Worm (Caenorhabditis elegans) whole organism, L1 larva: Measurements from ENCODE around the gene srg-45.

Experiments used
- C04F5.9 ChIP-seq: sonication (generic microtip); optimal IDR thresholded peaks from 2 replicates; lab custom pipeline; 2016; ENCODE audit warnings: missing genetic modification characterization, missing compliant biosample characterization
- C34B4.2 ChIP-seq: sonication (generic microtip); optimal IDR thresholded peaks from 2 replicates; lab custom pipeline; 2017; ENCODE audit warnings: mild to moderate bottlenecking, missing genetic modification characterization, missing compliant biosample characterization
- Y116A8C.19 ChIP-seq: sonication (generic microtip); optimal IDR thresholded peaks from 2 replicates; lab custom pipeline; 2016; ENCODE audit warnings: missing compliant biosample characterization, missing genetic modification characterization, borderline replicate concordance
- alr-1 ChIP-seq: fragments of 200-800 bp; sonication (Bioruptor generic); optimal IDR thresholded peaks from 2 replicates; lab custom pipeline; 2018; ENCODE audit warnings: borderline replicate concordance, mild to moderate bottlenecking, missing genetic modification characterization, missing compliant biosample characterization
- aly-2 ChIP-seq: fragments of 150-350 bp; optimal IDR thresholded peaks from 2 replicates; lab custom pipeline; 2014; ENCODE audit warnings: missing biosample characterization, missing genetic modification characterization
- ama-1 ChIP-seq: fragments of 150-350 bp; optimal IDR thresholded peaks from 2 replicates; lab custom pipeline; 2014
- efl-1 ChIP-seq, 4 experiments: fragments of 150-350 bp; optimal IDR thresholded peaks in 3 of 4; peaks in 1 of 4; 1 replicate in 1 of 4; 2 replicates in 3 of 4; lab custom pipeline; 2014; ENCODE audit warnings: missing biosample characterization in 2 of 4, missing genetic modification characterization in 2 of 4, missing genetic modification reagents in 2 of 4
- efl-3 ChIP-seq: fragments of 200-800 bp; sonication (Bioruptor generic); optimal IDR thresholded peaks from 2 replicates; lab custom pipeline; 2018; ENCODE audit warnings: mild to moderate bottlenecking, missing genetic modification characterization, missing compliant biosample characterization
- egl-13 ChIP-seq: sonication (generic microtip); optimal IDR thresholded peaks from 2 replicates; lab custom pipeline; 2016; ENCODE audit warnings: missing genotype, missing genetic modification reagents, missing genetic modification characterization, missing compliant biosample characterization
- egl-27 ChIP-seq, 2 experiments: fragments of 150-350 bp in 1 of 2; sonication (generic microtip); optimal IDR thresholded peaks; 3 replicates each; lab custom pipeline; 2017 to 2018; ENCODE audit warnings: missing biosample characterization in 2 of 2, missing genetic modification characterization in 2 of 2, missing genetic modification reagents in 2 of 2
- fkh-10 ChIP-seq: sonication (generic microtip); optimal IDR thresholded peaks from 2 replicates; lab custom pipeline; 2017; ENCODE audit warnings: missing biosample characterization, missing genetic modification reagents, missing genetic modification characterization
- fkh-4 ChIP-seq: sonication (generic microtip); optimal IDR thresholded peaks from 2 replicates; lab custom pipeline; 2016; ENCODE audit warnings: missing compliant biosample characterization, missing genetic modification characterization, borderline replicate concordance
- fkh-8 ChIP-seq: sonication (generic microtip); optimal IDR thresholded peaks from 2 replicates; lab custom pipeline; 2016; ENCODE audit warnings: mild to moderate bottlenecking, missing genetic modification characterization, missing compliant biosample characterization
- fos-1 ChIP-seq: fragments of 150-350 bp; optimal IDR thresholded peaks from 2 replicates; lab custom pipeline; 2014; ENCODE audit warnings: missing biosample characterization, missing genetic modification characterization
- grh-1 ChIP-seq: fragments of 200-800 bp; sonication (Bioruptor generic); IDR thresholded peaks from 2 replicates; pipeline ENCODE4 v1.3.6; 2022; ENCODE audit warnings: missing genetic modification reagents, missing genetic modification characterization, missing compliant biosample characterization
- hlh-4 ChIP-seq: sonication (generic microtip); optimal IDR thresholded peaks from 2 replicates; lab custom pipeline; 2016; ENCODE audit warnings: mild to moderate bottlenecking, missing genetic modification characterization, missing compliant biosample characterization
- isw-1 ChIP-seq: fragments of 200-800 bp; sonication (Bioruptor generic); IDR thresholded peaks from 2 replicates; pipeline ENCODE4 v1.3.6; 2022; ENCODE audit warnings: missing genetic modification characterization, missing compliant biosample characterization
- jun-1 ChIP-seq: fragments of 150-350 bp; optimal IDR thresholded peaks from 2 replicates; lab custom pipeline; 2014; ENCODE audit warnings: missing biosample characterization, missing genetic modification reagents, missing genetic modification characterization
- lin-14 ChIP-seq: fragments of 200-800 bp; sonication (Bioruptor generic); optimal IDR thresholded peaks from 2 replicates; lab custom pipeline; 2018; ENCODE audit warnings: mild to moderate bottlenecking, missing genetic modification characterization, moderate library complexity, missing compliant biosample characterization
- lir-3 ChIP-seq: sonication (generic microtip); optimal IDR thresholded peaks from 2 replicates; lab custom pipeline; 2016; ENCODE audit warnings: mild to moderate bottlenecking, missing genetic modification characterization, moderate library complexity, missing compliant biosample characterization; ENCODE audit not compliant: poor library complexity
- lsy-2 ChIP-seq, 2 experiments: fragments of 150-350 bp; optimal IDR thresholded peaks; 2 replicates each; lab custom pipeline; 2014; ENCODE audit warnings: missing biosample characterization in 2 of 2, missing genetic modification characterization in 2 of 2
- mab-9 ChIP-seq: fragments of 200-800 bp; sonication (Bioruptor generic); IDR thresholded peaks from 2 replicates; pipeline ENCODE4 v1.3.6; 2022; ENCODE audit warnings: missing genetic modification reagents, missing genetic modification characterization, missing compliant biosample characterization
- mdl-1 ChIP-seq, 2 experiments: fragments of 150-350 bp; optimal IDR thresholded peaks; 2 replicates each; lab custom pipeline; 2014 to 2017; ENCODE audit warnings: missing biosample characterization in 2 of 2, missing genetic modification characterization in 2 of 2, inconsistent platforms in 1 of 2
- mef-2 ChIP-seq: fragments of 150-350 bp; optimal IDR thresholded peaks from 2 replicates; lab custom pipeline; 2014; ENCODE audit warnings: missing biosample characterization, missing genetic modification characterization
- nhr-12 ChIP-seq: sonication (generic microtip); optimal IDR thresholded peaks from 2 replicates; lab custom pipeline; 2017; ENCODE audit warnings: missing biosample characterization, missing genetic modification characterization
- nhr-20 ChIP-seq: sonication (generic microtip); optimal IDR thresholded peaks from 2 replicates; lab custom pipeline; 2016; ENCODE audit warnings: mild to moderate bottlenecking, missing genetic modification characterization, missing compliant biosample characterization
- nhr-237 ChIP-seq: fragments of 150-350 bp; optimal IDR thresholded peaks from 2 replicates; lab custom pipeline; 2014; ENCODE audit warnings: missing biosample characterization, missing genetic modification characterization
- nhr-47 ChIP-seq: sonication (generic microtip); optimal IDR thresholded peaks from 2 replicates; lab custom pipeline; 2016; ENCODE audit warnings: mild to moderate bottlenecking, missing genetic modification characterization, moderate library complexity, missing compliant biosample characterization
- nhr-76 ChIP-seq: sonication (generic microtip); optimal IDR thresholded peaks from 2 replicates; lab custom pipeline; 2017; ENCODE audit warnings: missing biosample characterization, missing genetic modification characterization
- pqm-1 ChIP-seq: sonication (generic microtip); optimal IDR thresholded peaks from 3 replicates; lab custom pipeline; 2017; ENCODE audit warnings: missing biosample characterization, missing genetic modification characterization
- rnt-1 ChIP-seq: sonication (generic microtip); optimal IDR thresholded peaks from 2 replicates; lab custom pipeline; 2016; ENCODE audit warnings: mild to moderate bottlenecking, missing genetic modification characterization, moderate library complexity, missing compliant biosample characterization
- snu-23 ChIP-seq: sonication (generic microtip); optimal IDR thresholded peaks from 2 replicates; lab custom pipeline; 2016; ENCODE audit warnings: missing genetic modification characterization, missing compliant biosample characterization
- sox-4 ChIP-seq: sonication (generic microtip); optimal IDR thresholded peaks from 2 replicates; lab custom pipeline; 2016; ENCODE audit warnings: missing genetic modification characterization, missing compliant biosample characterization
- sptf-1 ChIP-seq: fragments of 150-350 bp; optimal IDR thresholded peaks from 2 replicates; lab custom pipeline; 2014; ENCODE audit warnings: missing biosample characterization, missing genetic modification characterization
- tlp-1 ChIP-seq: fragments of 150-350 bp; optimal IDR thresholded peaks from 2 replicates; lab custom pipeline; 2014; ENCODE audit warnings: missing biosample characterization, missing genetic modification characterization
- unc-130 ChIP-seq: fragments of 150-350 bp; optimal IDR thresholded peaks from 2 replicates; lab custom pipeline; 2017; ENCODE audit warnings: missing biosample characterization, missing genetic modification characterization, inconsistent platforms
- unc-86 ChIP-seq: sonication (generic microtip); optimal IDR thresholded peaks from 2 replicates; lab custom pipeline; 2016; ENCODE audit warnings: missing genetic modification characterization, missing compliant biosample characterization
- unc-98 ChIP-seq: fragments of 200-800 bp; sonication (Bioruptor generic); IDR thresholded peaks from 2 replicates; pipeline ENCODE4 v1.3.6; 2022; ENCODE audit warnings: missing genetic modification characterization, missing compliant biosample characterization
- vab-15 ChIP-seq: sonication (generic microtip); optimal IDR thresholded peaks from 2 replicates; lab custom pipeline; 2017; ENCODE audit warnings: missing genotype, mild to moderate bottlenecking, missing genetic modification characterization, missing compliant biosample characterization
- xbp-1 ChIP-seq: sonication (generic microtip); optimal IDR thresholded peaks from 2 replicates; lab custom pipeline; 2016; ENCODE audit warnings: missing genetic modification characterization, missing compliant biosample characterization
- zag-1 ChIP-seq: fragments of 150-350 bp; optimal IDR thresholded peaks from 2 replicates; lab custom pipeline; 2014; ENCODE audit warnings: missing biosample characterization, missing genetic modification characterization
- zip-4 ChIP-seq: fragments of 200-800 bp; sonication (Bioruptor generic); optimal IDR thresholded peaks from 2 replicates; lab custom pipeline; 2018; ENCODE audit warnings: mild to moderate bottlenecking, missing genetic modification characterization, moderate library complexity, missing compliant biosample characterization
- ztf-4 ChIP-seq: fragments of 150-350 bp; optimal IDR thresholded peaks from 2 replicates; lab custom pipeline; 2014; ENCODE audit warnings: missing biosample characterization, missing genetic modification characterization

The srg-45 gene

ce11 chrV:12310256-12310655 is 3.0 kb downstream of the srg-45 start, which contains the start of gene hpo-30:
hpo-30 (minus strand) TSS chrV:12310356.
- TF ChIP-seq sox-4 (tag; lab: Kevin White, UChicago) (no peak), nhr-76 (tag; lab: Kevin White, UChicago) (no peak)

ce11 chrV:12314413-12314812 is 7.1 kb downstream of the srg-45 start:
- TF ChIP-seq jun-1 (tag; lab: Kevin White, UChicago) (no peak), fkh-10 (peak; percentile 44), lin-14 (GFP tag; lab: Kevin White, UChicago) (peak; percentile 75), fkh-8 (tag; lab: Kevin White, UChicago) (no peak), lsy-2 (tag; optimal IDR thresholded peaks at IDR 0.05; lab: Kevin White, UChicago) (peak in 1 of 2 experiments; percentile 33)

ce11 chrV:12316076-12316475 is 8.8 kb downstream of the srg-45 start:
- TF ChIP-seq mdl-1 (tag; optimal IDR thresholded peaks at IDR 0.05; lab: Kevin White, UChicago) = no peak
- TF ChIP-seq unc-86 (tag; lab: Kevin White, UChicago) = no peak
- no peak for TF ChIP-seq pqm-1 (tag; lab: Kevin White, UChicago)
- no peak for TF ChIP-seq fos-1
- TF ChIP-seq sptf-1 (tag; lab: Kevin White, UChicago) = no peak
- TF ChIP-seq mab-9 (GFP tag; lab: Robert Waterston, UW) = no peak
- no peak for TF ChIP-seq hlh-4 (tag; lab: Kevin White, UChicago)
- TF ChIP-seq tlp-1 (tag; lab: Kevin White, UChicago) = no peak
- no peak for TF ChIP-seq Y116A8C.19 (tag; lab: Kevin White, UChicago)
- TF ChIP-seq C34B4.2 = no peak
- no peak for TF ChIP-seq grh-1 (GFP tag; lab: Robert Waterston, UW)
- TF ChIP-seq vab-15 (tag; lab: Kevin White, UChicago) = no peak
- no peak for TF ChIP-seq C04F5.9 (tag; lab: Kevin White, UChicago)
- TF ChIP-seq alr-1 (tag; lab: Kevin White, UChicago) = no peak
- TF ChIP-seq efl-3 (GFP tag; lab: Kevin White, UChicago) = no peak
- no peak for TF ChIP-seq aly-2
- no peak for TF ChIP-seq zip-4 (GFP tag; lab: Kevin White, UChicago)
- no peak for TF ChIP-seq lir-3 (tag; lab: Kevin White, UChicago)
- no peak for TF ChIP-seq nhr-237 (tag; lab: Kevin White, UChicago)
- TF ChIP-seq nhr-76 (tag; lab: Kevin White, UChicago) = no peak

ce11 chrV:12317080-12317479 is 9.8 kb downstream of the srg-45 start, which contains the start of gene R04F11.3:
R04F11.3 (minus strand) TSS chrV:12317180.
- TF ChIP-seq ama-1 (lab: Kevin White, UChicago) = no peak
- no peak for TF ChIP-seq nhr-12 (tag; lab: Kevin White, UChicago)

- TF ChIP-seq isw-1 (GFP tag; lab: Robert Waterston, UW) (peak; percentile 67), ztf-4 (tag; lab: Kevin White, UChicago) (no peak), nhr-47 (tag; lab: Kevin White, UChicago) (peak; percentile 77), sptf-1 (tag; lab: Kevin White, UChicago) (no peak), fos-1 (peak; percentile 71), nhr-20 (tag; lab: Kevin White, UChicago) (peak; percentile 76), unc-130 (peak; percentile 82), egl-13 (tag; lab: Kevin White, UChicago) (peak; percentile 46), efl-1 (optimal IDR thresholded peaks at IDR 0.05; lab: Kevin White, UChicago) (peak; percentile 84 to 88), efl-1 (GFP tag; optimal IDR thresholded peaks at IDR 0.05 in 1 of 2; lab: Kevin White, UChicago) (peak; percentile 85 to 98), egl-27 (tag; optimal IDR thresholded peaks at IDR 0.05; lab: Kevin White, UChicago) (no peak), rnt-1 (peak; percentile 68), unc-98 (GFP tag; lab: Robert Waterston, UW) (no peak), fkh-4 (tag; lab: Kevin White, UChicago) (no peak), snu-23 (peak; percentile 86), unc-86 (tag; lab: Kevin White, UChicago) (peak; percentile 50), vab-15 (tag; lab: Kevin White, UChicago) (no peak), mdl-1 (tag; optimal IDR thresholded peaks at IDR 0.05; lab: Kevin White, UChicago) (peak in 1 of 2 experiments; percentile 25), C34B4.2 (no peak), C04F5.9 (tag; lab: Kevin White, UChicago) (no peak), mef-2 (tag; lab: Kevin White, UChicago) (no peak), nhr-237 (tag; lab: Kevin White, UChicago) (peak; percentile 31), xbp-1 (tag; lab: Kevin White, UChicago) (peak; percentile 73), zag-1 (tag; lab: Kevin White, UChicago) (no peak), fkh-10 (no peak)
Observed at ce11 chrV:12317894-12318553, 10.7 kb downstream of the srg-45 start, which contains the start of the genes R04F11.5 and R04F11.2. R04F11.5 (minus strand) TSS chrV:12318019. R04F11.2 (plus strand) TSS chrV:12318381.
